Fruit fly (Drosophila melanogaster) whole organism, embryonic: ENCODE data around the gene CG2124.
A peak's percentile ranks its signal among the peaks of the same experiment; 100 is the strongest.

Experiments used
- Aef1 ChIP-seq: fragments of 200-800 bp; sonication (Bioruptor generic); IDR thresholded peaks from 3 replicates; pipeline ENCODE4 v1.3.6; 2022; ENCODE audit warnings: missing biosample characterization, missing genetic modification characterization
- C15 ChIP-seq: fragments of 200-800 bp; sonication (Bioruptor generic); IDR thresholded peaks from 3 replicates; pipeline ENCODE4 v1.3.6; 2022; ENCODE audit warnings: missing biosample characterization, missing genetic modification characterization
- CG10267 ChIP-seq: fragments of 200-800 bp; sonication (Bioruptor generic); optimal IDR thresholded peaks from 2 replicates; lab custom pipeline; 2018; ENCODE audit warnings: missing biosample characterization, mild to moderate bottlenecking, missing genetic modification characterization, moderate library complexity
- CG10543 ChIP-seq: fragments of 200-800 bp; sonication (Bioruptor generic); optimal IDR thresholded peaks from 3 replicates; lab custom pipeline; 2017; ENCODE audit warnings: missing biosample characterization, mild to moderate bottlenecking, missing genetic modification characterization, moderate library complexity
- CG10654 ChIP-seq: fragments of 200-800 bp; sonication (Bioruptor generic); optimal IDR thresholded peaks from 2 replicates; lab custom pipeline; 2016; ENCODE audit warnings: missing biosample characterization, missing genetic modification characterization
- CG12104 ChIP-seq: fragments of 200-800 bp; sonication (Bioruptor generic); optimal IDR thresholded peaks from 3 replicates; lab custom pipeline; 2016; ENCODE audit warnings: missing biosample characterization, missing genetic modification characterization
- CG13894 ChIP-seq: fragments of 200-800 bp; sonication (Bioruptor generic); optimal IDR thresholded peaks from 3 replicates; lab custom pipeline; 2018; ENCODE audit warnings: missing biosample characterization, mild to moderate bottlenecking, missing genetic modification characterization, moderate library complexity
- CG14965 ChIP-seq: fragments of 200-800 bp; sonication (Bioruptor generic); optimal IDR thresholded peaks from 2 replicates; lab custom pipeline; 2016; ENCODE audit warnings: missing biosample characterization, missing genetic modification characterization, borderline replicate concordance
- CG15514 ChIP-seq: fragments of 200-800 bp; sonication (Bioruptor generic); optimal IDR thresholded peaks from 3 replicates; lab custom pipeline; 2017; ENCODE audit warnings: missing biosample characterization, missing genetic modification characterization, mild to moderate bottlenecking, moderate library complexity, missing genetic modification reagents
- CG16813 ChIP-seq: fragments of 200-800 bp; sonication (Bioruptor generic); IDR thresholded peaks from 3 replicates; pipeline ENCODE4 v1.3.6; 2022; ENCODE audit warnings: missing biosample characterization, missing genetic modification characterization; ENCODE audit not compliant: partially characterized antibody
- CG3065 ChIP-seq: fragments of 200-800 bp; sonication (Bioruptor generic); optimal IDR thresholded peaks from 2 replicates; lab custom pipeline; 2016; ENCODE audit warnings: missing biosample characterization, missing genetic modification characterization
- CG32772 ChIP-seq: fragments of 200-800 bp; sonication (Bioruptor generic); IDR thresholded peaks from 2 replicates; pipeline ENCODE4 v1.3.6; 2022; ENCODE audit warnings: missing biosample characterization, missing genetic modification characterization
- CG3281 ChIP-seq: fragments of 200-800 bp; sonication (Bioruptor generic); optimal IDR thresholded peaks from 3 replicates; lab custom pipeline; 2017; ENCODE audit warnings: missing biosample characterization, mild to moderate bottlenecking, missing genetic modification characterization
- CG3407 ChIP-seq: fragments of 200-800 bp; sonication (Bioruptor generic); optimal IDR thresholded peaks from 2 replicates; lab custom pipeline; 2018; ENCODE audit warnings: missing biosample characterization, mild to moderate bottlenecking, missing genetic modification characterization
- CG6689 ChIP-seq: fragments of 200-800 bp; sonication (Bioruptor generic); IDR thresholded peaks from 2 replicates; pipeline ENCODE4 v1.3.6; 2022; ENCODE audit warnings: missing biosample characterization, missing genetic modification characterization
- Dfd ChIP-seq, 2 experiments: fragments of >200 bp; optimal IDR thresholded peaks; 2 replicates each; lab custom pipeline; 2017; ENCODE audit warnings: missing biosample characterization in 2 of 2, missing genetic modification characterization in 2 of 2
- E2f2 ChIP-seq: fragments of 200-800 bp; sonication (Bioruptor generic); IDR thresholded peaks from 2 replicates; pipeline ENCODE4 v1.3.6; 2022; ENCODE audit warnings: missing biosample characterization, missing genetic modification characterization
- Elba2 ChIP-seq: fragments of 200-800 bp; sonication (Bioruptor generic); optimal IDR thresholded peaks from 3 replicates; lab custom pipeline; 2016; ENCODE audit warnings: missing biosample characterization, missing genetic modification characterization
- Ets65A ChIP-seq: fragments of 200-800 bp; sonication (Bioruptor generic); peaks from one replicate; lab custom pipeline; 2016; ENCODE audit warnings: missing biosample characterization, missing genetic modification characterization
- GATAe ChIP-seq: fragments of 200-800 bp; sonication (Bioruptor generic); conservative IDR thresholded peaks from 2 replicates; pipeline ENCODE4 v1.3.6; 2022; ENCODE audit warnings: missing biosample characterization, missing genetic modification characterization
- Hr39 ChIP-seq: fragments of >200 bp; optimal IDR thresholded peaks from 2 replicates; lab custom pipeline; 2017
- Hsf ChIP-seq: fragments of 200-800 bp; sonication (Bioruptor generic); optimal IDR thresholded peaks from 3 replicates; lab custom pipeline; 2016; ENCODE audit warnings: missing biosample characterization, missing genetic modification characterization
- Lim3 ChIP-seq: fragments of 200-800 bp; sonication (Bioruptor generic); IDR thresholded peaks from 2 replicates; pipeline ENCODE4 v1.3.6; 2022; ENCODE audit warnings: missing biosample characterization, missing genetic modification characterization
- Med ChIP-seq: fragments of 200-800 bp; sonication (Bioruptor generic); peaks from one replicate; lab custom pipeline; 2016; ENCODE audit warnings: missing biosample characterization, missing genetic modification characterization, mild to moderate bottlenecking, inconsistent platforms, moderate library complexity
- Pdp1 ChIP-seq, 2 experiments: fragments of 200-800 bp; sonication (Bioruptor generic); optimal IDR thresholded peaks; 3 replicates each; lab custom pipeline; 2016; ENCODE audit warnings: missing biosample characterization in 2 of 2, missing genetic modification characterization in 2 of 2, mild to moderate bottlenecking in 1 of 2, moderate library complexity in 1 of 2
- Scr ChIP-seq: fragments of 200-800 bp; sonication (Bioruptor generic); IDR thresholded peaks from 2 replicates; pipeline ENCODE4 v1.3.6; 2022; ENCODE audit warnings: missing biosample characterization, missing genetic modification characterization; ENCODE audit not compliant: partially characterized antibody
- Sin3A ChIP-seq: fragments of >200 bp; optimal IDR thresholded peaks from 2 replicates; lab custom pipeline; 2018
- Sox102F ChIP-seq: fragments of 200-800 bp; sonication (Bioruptor generic); optimal IDR thresholded peaks from 2 replicates; lab custom pipeline; 2018; ENCODE audit warnings: missing biosample characterization, mild to moderate bottlenecking, missing genetic modification characterization, moderate library complexity
- bbx ChIP-seq: fragments of 200-800 bp; sonication (Bioruptor generic); IDR thresholded peaks from 2 replicates; pipeline ENCODE4 v1.3.6; 2022; ENCODE audit warnings: missing biosample characterization, missing genetic modification characterization; ENCODE audit not compliant: partially characterized antibody
- cad ChIP-seq: fragments of >200 bp; optimal IDR thresholded peaks from 2 replicates; lab custom pipeline; 2017; ENCODE audit warnings: missing biosample characterization, missing genetic modification characterization
- danr ChIP-seq: fragments of 200-800 bp; sonication (Bioruptor generic); IDR thresholded peaks from 2 replicates; pipeline ENCODE4 v1.3.6; 2022; ENCODE audit warnings: missing biosample characterization, missing genetic modification characterization
- dimm ChIP-seq: fragments of 200-800 bp; sonication (Bioruptor generic); IDR thresholded peaks from 2 replicates; pipeline ENCODE4 v1.3.6; 2022; ENCODE audit warnings: missing biosample characterization, missing genetic modification characterization
- ems ChIP-seq: fragments of 200-800 bp; sonication (Bioruptor generic); optimal IDR thresholded peaks from 3 replicates; lab custom pipeline; 2016; ENCODE audit warnings: missing biosample characterization, missing genetic modification characterization
- fd102C ChIP-seq: fragments of 200-800 bp; sonication (Bioruptor generic); optimal IDR thresholded peaks from 2 replicates; lab custom pipeline; 2018; ENCODE audit warnings: missing biosample characterization, mild to moderate bottlenecking, missing genetic modification characterization, moderate library complexity
- h ChIP-seq: fragments of >200 bp; optimal IDR thresholded peaks from 2 replicates; lab custom pipeline; 2017
- hth ChIP-seq: fragments of >200 bp; optimal IDR thresholded peaks from 2 replicates; lab custom pipeline; 2017; ENCODE audit warnings: inconsistent platforms
- lbe ChIP-seq: fragments of 200-800 bp; sonication (Bioruptor generic); optimal IDR thresholded peaks from 2 replicates; lab custom pipeline; 2016; ENCODE audit warnings: missing biosample characterization, mild to moderate bottlenecking, missing genetic modification characterization
- mirr ChIP-seq: fragments of 200-800 bp; sonication (Bioruptor generic); optimal IDR thresholded peaks from 3 replicates; lab custom pipeline; 2018; ENCODE audit warnings: missing biosample characterization, mild to moderate bottlenecking, missing genetic modification characterization
- onecut ChIP-seq: fragments of 200-800 bp; sonication (Bioruptor generic); IDR thresholded peaks from 2 replicates; pipeline ENCODE4 v1.3.6; 2022; ENCODE audit warnings: missing biosample characterization, missing genetic modification characterization
- pan ChIP-seq, 4 experiments: fragments of >200 bp in 3 of 4; fragments of 200-800 bp in 1 of 4; sonication (Bioruptor generic) in 1 of 4; optimal IDR thresholded peaks in 3 of 4; IDR thresholded peaks in 1 of 4; 2 replicates each; pipeline versions ENCODE4 v1.3.6 to Lab custom; 2017 to 2022; ENCODE audit warnings: missing biosample characterization in 2 of 4, missing genetic modification characterization in 2 of 4, mixed read lengths in 1 of 4
- pita ChIP-seq: fragments of 200-800 bp; sonication (Bioruptor generic); optimal IDR thresholded peaks from 2 replicates; lab custom pipeline; 2017; ENCODE audit warnings: missing biosample characterization, mild to moderate bottlenecking, missing genetic modification characterization
- ro ChIP-seq: fragments of 200-800 bp; sonication (Bioruptor generic); IDR thresholded peaks from 2 replicates; pipeline ENCODE4 v1.3.6; 2022; ENCODE audit warnings: missing biosample characterization, missing genetic modification characterization
- sens ChIP-seq: fragments of 200-800 bp; sonication (Bioruptor generic); peaks from one replicate; lab custom pipeline; 2016; ENCODE audit warnings: missing biosample characterization, missing genetic modification characterization
- sna ChIP-seq: fragments of 200-800 bp; sonication (Bioruptor generic); IDR thresholded peaks from 2 replicates; pipeline ENCODE4 v1.3.6; 2022; ENCODE audit warnings: missing biosample characterization, missing genetic modification characterization; ENCODE audit not compliant: partially characterized antibody
- tna ChIP-seq: fragments of 200-800 bp; sonication (Bioruptor generic); IDR thresholded peaks from 2 replicates; pipeline ENCODE4 v1.3.6; 2022; ENCODE audit warnings: missing biosample characterization, missing genetic modification characterization; ENCODE audit not compliant: partially characterized antibody
- zfh2 ChIP-seq: fragments of 200-800 bp; sonication (Bioruptor generic); optimal IDR thresholded peaks from 2 replicates; lab custom pipeline; 2016; ENCODE audit warnings: missing biosample characterization, missing genetic modification characterization

CG2124 gene

dm6 chrX:10602057-10602764 is 6.3 kb downstream of the CG2124 start, which contains the start of gene CG1628 (continued):
- TF ChIP-seq bbx (GFP tag; lab: Robert Waterston, UW) = peak; percentile 63
- peak in 1 of 2 experiments; percentile 23 for TF ChIP-seq Pdp1 (GFP tag; optimal IDR thresholded peaks at IDR 0.05; lab: Kevin White, UChicago)
- no peak for TF ChIP-seq CG14965 (GFP tag; lab: Kevin White, UChicago)
- TF ChIP-seq Scr (GFP tag; lab: Robert Waterston, UW) = peak; percentile 58
- TF ChIP-seq Lim3 (GFP tag; lab: Robert Waterston, UW) = no peak
- TF ChIP-seq CG3407 (GFP tag; lab: Kevin White, UChicago) = no peak
- TF ChIP-seq CG3065 (GFP tag; lab: Kevin White, UChicago) = no peak
- TF ChIP-seq CG32772 (GFP tag; lab: Robert Waterston, UW) = no peak

dm6 chrX:10606889-10607478 is 11.1 kb downstream of the CG2124 start:
- TF ChIP-seq CG3281 (GFP tag; lab: Kevin White, UChicago) (no peak), dimm (GFP tag; lab: Robert Waterston, UW) (no peak), pan (optimal IDR thresholded peaks at IDR 0.05; lab: Kevin White, UChicago) (no peak), pan (GFP tag; optimal IDR thresholded peaks at IDR 0.05 in 1 of 2, IDR thresholded peaks at IDR 0.05 in 1 of 2) (peak in 1 of 2 experiments; percentile 21), cad (no peak), Hr39 (lab: Kevin White, UChicago) (peak; percentile 93), sens (GFP tag; lab: Kevin White, UChicago) (peak; percentile 34)

- TF ChIP-seq ro = no peak
- no peak for TF ChIP-seq zfh2
- no peak for TF ChIP-seq GATAe
- TF ChIP-seq Aef1 (GFP tag; lab: Robert Waterston, UW) = no peak
- TF ChIP-seq Dfd (GFP tag; optimal IDR thresholded peaks at IDR 0.05; lab: Kevin White, UChicago) = peak in 1 of 2 experiments; percentile 16
- TF ChIP-seq CG12104 (GFP tag; lab: Kevin White, UChicago) = no peak
- peak; percentile 10 for TF ChIP-seq Ets65A
- no peak for TF ChIP-seq CG10654 (GFP tag; lab: Kevin White, UChicago)
- TF ChIP-seq Med (GFP tag; lab: Kevin White, UChicago) = peak; percentile 19
- TF ChIP-seq Hsf = no peak
- no peak for TF ChIP-seq CG6689 (GFP tag; lab: Robert Waterston, UW)
- TF ChIP-seq CG16813 (GFP tag; lab: Robert Waterston, UW) = no peak
Measured at dm6 chrX:10607629-10608028, 11.7 kb downstream of the CG2124 start.

- no peak for TF ChIP-seq sna
- TF ChIP-seq tna (GFP tag; lab: Robert Waterston, UW) = no peak
- TF ChIP-seq Elba2 (GFP tag; lab: Kevin White, UChicago) = no peak
- TF ChIP-seq lbe (GFP tag; lab: Kevin White, UChicago) = no peak
- no peak for TF ChIP-seq Sin3A (lab: Kevin White, UChicago)
- no peak for TF ChIP-seq onecut (GFP tag; lab: Robert Waterston, UW)
- TF ChIP-seq CG10543 (GFP tag; lab: Kevin White, UChicago) = peak; percentile 1
- TF ChIP-seq CG10267 (tag; lab: Kevin White, UChicago) = no peak
- TF ChIP-seq ems = no peak
- peak; percentile 97 for TF ChIP-seq CG15514 (GFP tag; lab: Kevin White, UChicago)
- no peak for TF ChIP-seq C15
- no peak for TF ChIP-seq Sox102F (GFP tag; lab: Kevin White, UChicago)
- no peak for TF ChIP-seq Dfd (GFP tag; optimal IDR thresholded peaks at IDR 0.05; lab: Kevin White, UChicago)
- TF ChIP-seq danr (GFP tag; lab: Robert Waterston, UW) = no peak
- TF ChIP-seq fd102C = no peak
- no peak for TF ChIP-seq E2f2
- no peak for TF ChIP-seq hth (lab: Kevin White, UChicago)
- TF ChIP-seq CG6689 (GFP tag; lab: Robert Waterston, UW) = no peak
- no peak for TF ChIP-seq pita (GFP tag; lab: Kevin White, UChicago)
- no peak for TF ChIP-seq h (lab: Kevin White, UChicago)
- TF ChIP-seq CG13894 (tag; lab: Kevin White, UChicago) = peak; percentile 56
- TF ChIP-seq Ets65A = peak; percentile 58
- no peak for TF ChIP-seq mirr (GFP tag; lab: Kevin White, UChicago)
Measured at dm6 chrX:10613568-10613967, 17.6 kb downstream of the CG2124 start.
